Fruit fly (Drosophila melanogaster) whole organism, pupa: Measurements from ENCODE around the gene CG15765.

Experiments used
- CG12605 ChIP-seq: fragments of 200-800 bp; sonication (Bioruptor generic); IDR thresholded peaks from 2 replicates; pipeline ENCODE4 v1.3.6; 2022; ENCODE audit warnings: missing biosample characterization, missing genetic modification characterization
- CG13204 ChIP-seq: fragments of 200-800 bp; sonication (Bioruptor generic); optimal IDR thresholded peaks from 2 replicates; lab custom pipeline; 2018; ENCODE audit warnings: missing biosample characterization, mild to moderate bottlenecking, missing genetic modification characterization, moderate library complexity
- CG15710 ChIP-seq: fragments of 200-800 bp; sonication (Bioruptor generic); optimal IDR thresholded peaks from 2 replicates; lab custom pipeline; 2018; ENCODE audit warnings: missing biosample characterization, mild to moderate bottlenecking, missing genetic modification characterization, moderate library complexity
- CG17806 ChIP-seq: fragments of 200-800 bp; sonication (Bioruptor generic); optimal IDR thresholded peaks from 2 replicates; lab custom pipeline; 2018; ENCODE audit warnings: missing biosample characterization, mild to moderate bottlenecking, missing genetic modification characterization, moderate library complexity
- CG34367 ChIP-seq: fragments of 200-800 bp; sonication (Bioruptor generic); optimal IDR thresholded peaks from 2 replicates; lab custom pipeline; 2018; ENCODE audit warnings: missing biosample characterization, mild to moderate bottlenecking, missing genetic modification characterization
- CG9948 ChIP-seq: fragments of 200-800 bp; sonication (Bioruptor generic); optimal IDR thresholded peaks from 2 replicates; lab custom pipeline; 2018; ENCODE audit warnings: missing biosample characterization, mild to moderate bottlenecking, missing genetic modification characterization, moderate library complexity
- Ets98B ChIP-seq: fragments of 200-800 bp; sonication (Bioruptor generic); IDR thresholded peaks from 2 replicates; pipeline ENCODE4 v1.3.6; 2022; ENCODE audit warnings: missing biosample characterization, missing genetic modification characterization
- Pif1A ChIP-seq: fragments of 200-800 bp; sonication (Bioruptor generic); optimal IDR thresholded peaks from 3 replicates; lab custom pipeline; 2016; ENCODE audit warnings: missing biosample characterization, missing genetic modification characterization
- fd96Ca ChIP-seq: fragments of 200-800 bp; sonication (Bioruptor generic); IDR thresholded peaks from 3 replicates; pipeline ENCODE4 v1.3.6; 2022; ENCODE audit warnings: missing biosample characterization, missing genetic modification characterization
- gl ChIP-seq: fragments of 200-800 bp; sonication (Bioruptor generic); optimal IDR thresholded peaks from 2 replicates; lab custom pipeline; 2018; ENCODE audit warnings: missing biosample characterization, mild to moderate bottlenecking, missing genetic modification characterization

dm6 chrX:5888933-5889332 lies 70.6 kb downstream of the CG15765 start:
- no peak for TF ChIP-seq CG13204 (GFP tag; lab: Kevin White, UChicago)
- no peak for TF ChIP-seq gl (tag; lab: Kevin White, UChicago)
- TF ChIP-seq CG15710 (tag; lab: Kevin White, UChicago) = no peak
- TF ChIP-seq Pif1A (GFP tag; lab: Kevin White, UChicago) = no peak
- TF ChIP-seq Ets98B (GFP tag; lab: Robert Waterston, UW) = no peak
- TF ChIP-seq CG12605 (GFP tag; lab: Robert Waterston, UW) = no peak
- no peak for TF ChIP-seq CG34367 (tag; lab: Kevin White, UChicago)
- no peak for TF ChIP-seq CG17806 (tag; lab: Kevin White, UChicago)
- TF ChIP-seq CG9948 (tag; lab: Kevin White, UChicago) = no peak
- TF ChIP-seq fd96Ca (GFP tag; lab: Robert Waterston, UW) = no peak
